Worm (Caenorhabditis elegans) whole organism, midembryonic: Measurements from ENCODE around the gene eppl-1.

ENCODE experiments used
- T22C8.4 ChIP-seq: fragments of 200-800 bp; sonication (Bioruptor generic); IDR thresholded peaks from 2 replicates; pipeline ENCODE4 v1.3.6; 2022; ENCODE audit warnings: missing genetic modification characterization, missing compliant biosample characterization
- cog-1 ChIP-seq: sonication (generic microtip); optimal IDR thresholded peaks from 2 replicates; lab custom pipeline; 2016; ENCODE audit warnings: missing genetic modification characterization, missing compliant biosample characterization
- flt-1 ChIP-seq: fragments of 200-800 bp; sonication (Bioruptor generic); IDR thresholded peaks from 2 replicates; pipeline ENCODE4 v1.3.6; 2022; ENCODE audit warnings: missing genetic modification characterization, missing compliant biosample characterization
- klf-2 ChIP-seq: fragments of 200-800 bp; sonication (Bioruptor generic); conservative IDR thresholded peaks from 2 replicates; pipeline ENCODE4 v1.3.6; 2022; ENCODE audit warnings: missing genetic modification reagents, missing genetic modification characterization, missing compliant biosample characterization
- med-1 ChIP-seq: sonication (generic microtip); optimal IDR thresholded peaks from 2 replicates; lab custom pipeline; 2017; ENCODE audit warnings: missing genetic modification characterization, mild to moderate bottlenecking, missing compliant biosample characterization, antibody characterized with exemption, missing genetic modification reagents; ENCODE audit not compliant: insufficient read depth
- ref-1 ChIP-seq: fragments of 200-800 bp; sonication (Bioruptor generic); conservative IDR thresholded peaks from 2 replicates; pipeline ENCODE4 v1.3.6; 2022; ENCODE audit warnings: missing genetic modification reagents, missing genetic modification characterization, missing compliant biosample characterization
- tab-1 ChIP-seq: fragments of 200-800 bp; sonication (Bioruptor generic); IDR thresholded peaks from 2 replicates; pipeline ENCODE4 v1.3.6; 2022; ENCODE audit warnings: missing genetic modification characterization, missing compliant biosample characterization
- ztf-23 ChIP-seq: fragments of 200-800 bp; sonication (Bioruptor generic); IDR thresholded peaks from 2 replicates; pipeline ENCODE4 v1.3.6; 2022; ENCODE audit warnings: missing genetic modification reagents, missing genetic modification characterization, missing compliant biosample characterization
- ztf-29 ChIP-seq: fragments of 200-800 bp; sonication (Bioruptor generic); IDR thresholded peaks from 2 replicates; pipeline ENCODE4 v1.3.6; 2022; ENCODE audit warnings: missing genetic modification reagents, missing genetic modification characterization, missing compliant biosample characterization

eppl-1 gene

ce11 chrIV:8451709-8452248 lies at the start of gene eppl-1:
Gene eppl-1, minus strand, starts transcription at chrIV:8451759.
- TF ChIP-seq ztf-23, result no peak
- no peak for TF ChIP-seq T22C8.4 (GFP tag; lab: Robert Waterston, UW)
- no peak for TF ChIP-seq ref-1
- TF ChIP-seq klf-2 (GFP tag; lab: Robert Waterston, UW), result no peak
- TF ChIP-seq med-1, result no peak
- TF ChIP-seq ztf-29, result no peak
- no peak for TF ChIP-seq tab-1 (GFP tag; lab: Robert Waterston, UW)
- no peak for TF ChIP-seq flt-1 (GFP tag; lab: Robert Waterston, UW)
- TF ChIP-seq cog-1 (tag; lab: Kevin White, UChicago), result no peak

DNA sequence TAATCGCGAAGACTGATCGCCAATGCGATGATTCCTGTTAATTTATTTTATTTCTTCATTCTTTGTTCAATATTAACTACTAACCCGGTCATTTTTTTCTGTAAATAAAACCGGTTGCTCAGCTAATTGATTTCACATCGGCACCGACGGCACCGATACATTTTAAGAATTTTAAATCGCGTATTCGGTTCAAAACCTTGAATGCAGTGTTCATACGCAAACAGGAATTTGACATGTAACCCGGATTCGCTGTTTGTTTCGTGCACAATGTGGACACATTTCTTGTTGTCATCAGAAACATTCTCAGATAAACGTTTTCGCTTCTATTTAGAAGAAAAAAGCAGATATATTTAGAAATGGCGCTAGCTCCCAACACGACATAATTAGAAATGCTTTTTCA lies 48.4 kb upstream of the eppl-1 start:
- TF ChIP-seq ztf-29 (no peak), cog-1 (tag; lab: Kevin White, UChicago) (no peak), T22C8.4 (GFP tag; lab: Robert Waterston, UW) (no peak), klf-2 (GFP tag; lab: Robert Waterston, UW) (no peak), flt-1 (GFP tag; lab: Robert Waterston, UW) (no peak), ztf-23 (no peak), med-1 (no peak), ref-1 (no peak)

ce11 chrIV:8498773-8499360 lies 47.3 kb upstream of the eppl-1 start, which contains the start of the genes acdh-13 and mesp-1:
Gene acdh-13, minus strand, starts transcription at chrIV:8498823.
Gene mesp-1, plus strand, starts transcription at chrIV:8499310.
- TF ChIP-seq ztf-29, result no peak
- no peak for TF ChIP-seq ztf-23
- TF ChIP-seq T22C8.4 (GFP tag; lab: Robert Waterston, UW), result no peak
- no peak for TF ChIP-seq tab-1 (GFP tag; lab: Robert Waterston, UW)
- no peak for TF ChIP-seq cog-1 (tag; lab: Kevin White, UChicago)
- no peak for TF ChIP-seq klf-2 (GFP tag; lab: Robert Waterston, UW)
- no peak for TF ChIP-seq med-1
- TF ChIP-seq flt-1 (GFP tag; lab: Robert Waterston, UW), result no peak

ce11 chrIV:8496263-8496662 lies 44.7 kb upstream of the eppl-1 start, which contains the start of gene C28C12.12:
Gene C28C12.12, minus strand, starts transcription at chrIV:8496363.
- TF ChIP-seq ztf-29, result no peak
- no peak for TF ChIP-seq klf-2 (GFP tag; lab: Robert Waterston, UW)
- TF ChIP-seq T22C8.4 (GFP tag; lab: Robert Waterston, UW), result no peak
- no peak for TF ChIP-seq flt-1 (GFP tag; lab: Robert Waterston, UW)
- no peak for TF ChIP-seq ref-1
- TF ChIP-seq ztf-23, result no peak
- no peak for TF ChIP-seq cog-1 (tag; lab: Kevin White, UChicago)
- TF ChIP-seq tab-1 (GFP tag; lab: Robert Waterston, UW), result no peak
- TF ChIP-seq med-1, result no peak

DNA sequence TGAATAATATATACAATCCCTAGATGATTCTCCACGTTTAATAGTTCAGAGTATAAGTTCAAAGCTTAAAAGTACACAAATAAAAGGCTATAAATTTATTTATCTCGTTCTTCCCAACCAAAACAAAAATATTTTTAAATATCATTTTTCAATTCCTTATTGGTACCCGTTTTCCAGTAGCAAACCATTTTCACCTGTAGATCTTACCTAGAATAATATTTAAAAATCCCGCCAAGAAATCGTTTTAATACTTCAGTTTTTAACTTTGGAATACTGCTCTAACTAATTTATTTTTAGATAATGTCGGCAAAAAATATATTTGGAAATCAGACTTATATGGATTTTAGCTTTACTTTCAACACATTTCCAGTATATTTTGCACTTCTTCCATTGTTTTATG lies 40.7 kb upstream of the eppl-1 start, which contains the start of gene sru-7:
Gene sru-7, plus strand, starts transcription at position 301 of the 400 bp plus-strand sequence.
- no peak for TF ChIP-seq med-1
- no peak for TF ChIP-seq flt-1 (GFP tag; lab: Robert Waterston, UW)
- TF ChIP-seq ztf-29, result no peak
- TF ChIP-seq cog-1 (tag; lab: Kevin White, UChicago), result no peak
- no peak for TF ChIP-seq ztf-23
- no peak for TF ChIP-seq ref-1
- no peak for TF ChIP-seq tab-1 (GFP tag; lab: Robert Waterston, UW)
- no peak for TF ChIP-seq klf-2 (GFP tag; lab: Robert Waterston, UW)
- TF ChIP-seq T22C8.4 (GFP tag; lab: Robert Waterston, UW), result no peak

DNA sequence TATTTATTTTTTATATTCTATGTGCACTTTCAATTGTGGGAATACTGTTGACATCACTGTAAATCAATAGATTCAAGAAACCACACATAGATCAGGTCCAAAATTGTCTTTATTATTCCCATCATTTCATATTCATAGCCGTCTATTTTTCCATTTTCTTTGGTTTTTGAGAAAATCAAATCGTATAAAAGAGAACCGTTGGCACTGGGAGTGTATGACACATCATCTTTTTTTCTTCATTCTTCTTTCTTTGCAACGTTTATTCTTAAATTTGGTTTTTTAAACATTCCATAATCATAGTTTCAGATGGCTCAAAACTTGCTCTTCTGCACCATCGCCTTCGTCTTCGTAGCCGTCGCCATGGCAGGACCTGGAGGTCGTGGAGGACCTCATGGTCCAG lies 38.4 kb upstream of the eppl-1 start, which contains the start of gene srlf-2:
Gene srlf-2, plus strand, starts transcription at position 301 of the 400 bp plus-strand sequence.
- TF ChIP-seq klf-2 (GFP tag; lab: Robert Waterston, UW) (no peak), cog-1 (tag; lab: Kevin White, UChicago) (no peak), T22C8.4 (GFP tag; lab: Robert Waterston, UW) (no peak), flt-1 (GFP tag; lab: Robert Waterston, UW) (no peak), med-1 (no peak)

DNA sequence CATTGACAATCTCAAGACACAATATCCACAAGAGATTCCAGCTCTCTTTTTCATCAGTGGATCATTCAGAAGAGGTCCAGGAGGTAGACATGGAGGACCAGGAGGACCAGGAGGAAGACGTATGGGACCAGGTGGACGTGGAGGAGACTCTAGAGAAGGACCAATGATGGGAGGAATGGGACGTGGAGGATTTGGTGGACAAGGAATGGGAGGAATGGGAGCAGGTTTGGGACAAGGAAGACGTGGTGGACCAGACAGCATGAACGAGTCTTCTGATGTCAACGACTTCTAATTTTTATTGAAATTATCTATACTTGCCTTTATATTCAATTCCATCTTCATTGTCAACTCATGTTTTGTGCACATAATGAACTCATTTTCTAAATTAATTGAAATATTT lies 36.5 kb upstream of the eppl-1 start:
- no peak for TF ChIP-seq T22C8.4 (GFP tag; lab: Robert Waterston, UW)
- no peak for TF ChIP-seq ztf-23
- no peak for TF ChIP-seq ztf-29
- no peak for TF ChIP-seq cog-1 (tag; lab: Kevin White, UChicago)
- no peak for TF ChIP-seq ref-1
- TF ChIP-seq flt-1 (GFP tag; lab: Robert Waterston, UW), result no peak
- no peak for TF ChIP-seq med-1
- no peak for TF ChIP-seq tab-1 (GFP tag; lab: Robert Waterston, UW)
- no peak for TF ChIP-seq klf-2 (GFP tag; lab: Robert Waterston, UW)

DNA sequence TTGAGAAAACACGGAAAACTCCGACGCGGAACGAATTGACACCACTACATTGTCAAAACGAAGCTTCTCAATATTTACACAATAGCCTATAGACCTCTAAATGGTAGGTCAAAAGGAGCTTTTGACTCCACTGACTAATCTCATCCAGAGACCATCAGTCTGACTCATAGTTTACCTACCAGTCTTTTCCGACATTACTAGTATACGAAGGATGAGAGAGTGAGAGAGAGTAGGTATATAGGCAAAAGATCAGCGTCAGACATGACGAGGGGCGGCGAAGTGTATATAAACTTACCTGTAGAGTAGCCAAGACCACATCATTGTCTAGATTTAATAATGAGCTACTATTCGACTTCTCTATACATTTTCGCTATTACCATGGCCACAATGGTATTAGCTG lies 35.6 kb upstream of the eppl-1 start, which contains the start of gene srlf-3:
Gene srlf-3, plus strand, starts transcription at position 301 of the 400 bp plus-strand sequence.
- TF ChIP-seq ztf-29 (no peak), klf-2 (GFP tag; lab: Robert Waterston, UW) (no peak), cog-1 (tag; lab: Kevin White, UChicago) (no peak), med-1 (no peak), ztf-23 (no peak), flt-1 (GFP tag; lab: Robert Waterston, UW) (no peak), T22C8.4 (GFP tag; lab: Robert Waterston, UW) (no peak), ref-1 (no peak), tab-1 (GFP tag; lab: Robert Waterston, UW) (no peak)

DNA sequence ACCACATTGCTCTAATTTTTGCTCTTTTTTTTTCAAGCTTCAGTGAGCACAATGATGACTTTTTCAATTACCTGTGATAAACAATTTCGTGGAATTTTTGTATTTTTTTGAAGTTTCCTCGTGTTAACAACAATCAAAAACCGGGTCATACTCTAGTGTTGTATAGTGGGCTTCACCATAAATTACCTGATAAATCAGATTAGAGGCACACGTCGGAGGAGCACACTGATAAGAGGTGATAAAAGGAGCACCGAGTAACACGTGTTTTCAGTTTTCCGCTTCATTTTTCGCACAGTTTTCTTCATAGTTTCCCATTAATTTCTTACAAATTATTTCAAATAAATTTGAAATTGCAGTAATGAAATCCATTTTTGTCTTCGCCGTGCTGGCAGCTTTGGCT lies 29.7 kb upstream of the eppl-1 start, which contains the start of gene spp-8:
Gene spp-8, plus strand, starts transcription at position 357 of the 400 bp plus-strand sequence.
- no peak for TF ChIP-seq klf-2 (GFP tag; lab: Robert Waterston, UW)
- TF ChIP-seq ztf-29, result no peak
- no peak for TF ChIP-seq flt-1 (GFP tag; lab: Robert Waterston, UW)
- TF ChIP-seq med-1, result no peak
- no peak for TF ChIP-seq T22C8.4 (GFP tag; lab: Robert Waterston, UW)
- no peak for TF ChIP-seq ref-1
- no peak for TF ChIP-seq cog-1 (tag; lab: Kevin White, UChicago)
- TF ChIP-seq tab-1 (GFP tag; lab: Robert Waterston, UW), result no peak
- TF ChIP-seq ztf-23, result no peak

DNA sequence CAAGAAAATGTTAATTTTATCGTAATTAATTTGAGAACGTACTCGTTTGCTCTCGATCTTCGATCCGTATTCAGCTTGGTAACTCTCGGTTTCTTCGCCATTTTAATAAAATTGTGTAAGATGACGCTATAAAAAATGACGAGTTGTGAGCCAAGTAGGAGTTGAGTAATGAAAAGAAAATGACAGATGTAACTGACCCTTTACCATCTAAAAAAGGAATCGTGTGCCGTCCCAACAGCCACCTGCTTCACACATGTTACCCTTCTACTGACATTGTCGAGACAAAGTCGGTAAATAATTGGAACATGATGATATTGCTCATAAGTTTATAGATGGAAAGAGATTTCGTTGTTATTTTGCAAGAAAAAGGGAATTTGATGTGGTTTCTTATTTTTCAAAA lies 27.8 kb upstream of the eppl-1 start, which contains the start of gene hlh-12:
Gene hlh-12, minus strand, starts transcription at position 101 of the 400 bp plus-strand sequence.
- TF ChIP-seq cog-1 (tag; lab: Kevin White, UChicago) (no peak), med-1 (no peak), T22C8.4 (GFP tag; lab: Robert Waterston, UW) (no peak), ztf-29 (no peak), tab-1 (GFP tag; lab: Robert Waterston, UW) (no peak), ref-1 (no peak), ztf-23 (no peak), klf-2 (GFP tag; lab: Robert Waterston, UW) (no peak)
